Fruit fly (Drosophila melanogaster): ENCODE results near the gene lz.

Gene lz

DNA sequence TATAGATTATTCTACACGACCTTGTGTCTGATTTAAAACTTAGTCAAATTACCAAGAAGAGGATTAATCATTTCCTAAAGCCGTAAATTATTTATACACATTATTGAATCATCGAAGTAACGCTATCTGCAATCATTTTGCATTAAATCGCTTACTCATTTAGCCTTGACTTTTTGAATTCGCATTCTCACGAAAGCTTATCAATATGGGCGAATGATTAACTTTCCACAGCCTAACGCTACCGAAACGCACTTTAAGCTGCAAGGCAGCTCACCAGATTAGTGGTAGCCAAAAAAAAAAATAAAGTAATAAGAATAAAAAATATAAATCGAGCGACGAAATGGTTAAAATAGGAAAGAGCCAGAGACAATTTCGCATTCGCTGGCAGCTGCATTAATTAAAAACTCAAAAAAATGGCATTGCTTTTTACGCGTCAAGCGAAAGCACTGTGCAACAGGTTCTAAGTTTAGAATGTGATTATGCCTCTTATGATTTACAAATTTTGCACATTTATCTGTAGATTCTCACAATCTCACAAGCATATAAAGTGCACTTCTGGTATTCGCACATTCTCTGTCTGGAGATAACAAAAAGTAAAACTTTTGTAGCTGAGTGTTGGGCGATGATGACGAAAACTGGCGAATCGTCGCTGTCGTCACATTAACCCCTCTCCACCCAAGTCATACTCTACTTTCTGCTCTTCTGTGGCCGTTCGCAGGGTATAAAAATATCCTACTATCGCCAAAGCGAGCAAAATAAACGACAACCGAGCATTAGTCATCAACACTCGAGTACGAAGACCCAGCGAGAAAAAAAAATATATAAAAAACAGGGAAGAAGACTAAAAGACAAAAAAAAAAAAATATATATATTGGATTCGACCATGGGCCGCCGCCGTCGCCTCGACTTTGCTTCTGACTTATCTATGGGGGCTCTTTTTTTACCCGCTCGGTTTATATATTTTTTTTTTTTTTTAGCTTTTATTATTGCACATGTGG, 59.3 kb downstream of the lz start (continued):
- TF ChIP-seq Aef1 (GFP tag; IDR thresholded peaks at IDR 0.05) (peak; percentile 71; the same call in 2 of the 3 replicates), disco-r (GFP tag; optimal IDR thresholded peaks at IDR 0.05) (peak; percentile 32), CG5245 (GFP tag; optimal IDR thresholded peaks at IDR 0.05) (no peak), pros (GFP tag; optimal IDR thresholded peaks at IDR 0.05) (no peak), Dll (GFP tag; IDR thresholded peaks at IDR 0.05; ENCODE audit: partially characterized antibody) (no peak), CkIIα-i1 (GFP tag; IDR thresholded peaks at IDR 0.05) (0 out of 2 replicates have a peak, but pooled peaks have one; percentile 36), CG15011 (GFP tag; optimal IDR thresholded peaks at IDR 0.05) (peak; percentile 47), Dref (GFP tag; IDR thresholded peaks at IDR 0.05) (no peak), CG1024 (GFP tag; IDR thresholded peaks at IDR 0.05) (peak; percentile 49; the same call in 1 of the 2 replicates), BtbVII (GFP tag; optimal IDR thresholded peaks at IDR 0.05) (peak; percentile 70), dm (GFP tag; optimal IDR thresholded peaks at IDR 0.05) (no peak), ara (GFP tag; IDR thresholded peaks at IDR 0.05) (peak; percentile 54), Vsx1 (GFP tag; optimal IDR thresholded peaks at IDR 0.05) (no peak), CG17361 (GFP tag; IDR thresholded peaks at IDR 0.05) (no peak), gro (GFP tag; optimal IDR thresholded peaks at IDR 0.05) (peak; percentile 68), CG13624 (GFP tag; optimal IDR thresholded peaks at IDR 0.05) (peak; percentile 75), hb (GFP tag; IDR thresholded peaks at IDR 0.05; ENCODE audit: partially characterized antibody) (no peak), D (optimal IDR thresholded peaks at IDR 0.05) (no peak), D (GFP tag; optimal IDR thresholded peaks at IDR 0.05) (no peak), ab (GFP tag; optimal IDR thresholded peaks at IDR 0.05) (peak; percentile 18), B-H2 (GFP tag; optimal IDR thresholded peaks at IDR 0.05) (no peak), CrebB (tag; optimal IDR thresholded peaks at IDR 0.05) (peak; percentile 54), CG1233 (GFP tag; optimal IDR thresholded peaks at IDR 0.05) (peak; percentile 47), Sry-β (GFP tag; optimal IDR thresholded peaks at IDR 0.05) (no peak), zf30C (GFP tag; optimal IDR thresholded peaks at IDR 0.05) (no peak), Lpt (GFP tag; optimal IDR thresholded peaks at IDR 0.05) (no peak), E2f2 (GFP tag; IDR thresholded peaks at IDR 0.05) (peak; percentile 38), CG8924 (tag; optimal IDR thresholded peaks at IDR 0.05) (peak; percentile 35), dysf (GFP tag; IDR thresholded peaks at IDR 0.05) (peak; percentile 68), CG15269 (tag; optimal IDR thresholded peaks at IDR 0.05) (peak; percentile 79), Med (GFP tag) (peak; percentile 97), YL-1 (GFP tag; optimal IDR thresholded peaks at IDR 0.05) (no peak), sima (GFP tag; optimal IDR thresholded peaks at IDR 0.05) (no peak), NfI (GFP tag; optimal IDR thresholded peaks at IDR 0.05) (peak; percentile 75), gce (GFP tag; IDR thresholded peaks at IDR 0.05) (0 out of 3 replicates have a peak, but pooled peaks have one; percentile 16), CG30431 (GFP tag; optimal IDR thresholded peaks at IDR 0.05) (peak; percentile 11), CG32772 (GFP tag; IDR thresholded peaks at IDR 0.05) (peak; percentile 51), Hmx (GFP tag; optimal IDR thresholded peaks at IDR 0.05) (peak; percentile 31), Fer2 (tag; optimal IDR thresholded peaks at IDR 0.05) (peak; percentile 34), CG8290 (GFP tag; optimal IDR thresholded peaks at IDR 0.05) (no peak), CG8290 (tag; optimal IDR thresholded peaks at IDR 0.05) (peak in 1 of 2 experiments; percentile 93), CG7839 (tag; optimal IDR thresholded peaks at IDR 0.05) (peak; percentile 80), CG3407 (GFP tag; optimal IDR thresholded peaks at IDR 0.05) (no peak), CG18764 (GFP tag; optimal IDR thresholded peaks at IDR 0.05) (peak; percentile 29), Drgx (GFP tag; IDR thresholded peaks at IDR 0.05) (peak; percentile 86), Nf-YB (GFP tag; optimal IDR thresholded peaks at IDR 0.05) (no peak), peb (GFP tag; IDR thresholded peaks at IDR 0.05) (no peak), CG2875 (GFP tag; optimal IDR thresholded peaks at IDR 0.05) (no peak), Taf1 (GFP tag; IDR thresholded peaks at IDR 0.05) (peak; percentile 75)

Data from whole organism, embryonic.